Worm (Caenorhabditis elegans): ENCODE results near the gene nspc-17.

nspc-17 gene

DNA sequence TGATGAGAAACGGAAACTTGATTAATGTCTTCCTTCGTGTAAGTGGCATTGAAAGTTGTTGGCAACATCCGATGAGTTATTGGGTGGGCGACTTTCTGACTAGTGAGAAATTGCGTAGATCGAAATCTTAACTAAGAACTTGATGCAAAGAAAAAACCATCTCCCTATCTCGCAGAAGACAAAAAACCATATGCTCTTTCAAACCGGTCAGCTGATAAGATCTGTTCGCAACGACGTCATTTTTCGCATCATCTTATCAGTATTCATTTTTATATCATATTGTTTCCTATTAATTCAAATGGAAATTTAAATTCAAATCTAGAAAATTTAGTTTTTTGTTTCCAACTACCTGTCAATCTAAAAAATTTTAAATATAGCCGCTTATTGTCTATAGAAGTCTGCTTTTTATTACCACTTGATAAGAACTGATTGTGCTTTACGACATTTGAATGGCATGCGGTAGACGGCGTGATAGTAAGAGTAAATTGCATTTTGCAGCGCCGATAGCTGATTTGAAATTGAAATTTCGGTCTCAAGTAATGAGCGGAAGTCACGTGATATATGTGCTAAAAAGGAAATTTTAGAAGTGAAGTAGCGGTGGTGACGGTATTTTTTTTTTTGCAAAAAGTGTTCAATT is 24.4 kb downstream of the nspc-17 start:
- peak; percentile 89 for TF ChIP-seq ztf-22 (GFP tag; optimal IDR thresholded peaks at IDR 0.05)
- TF ChIP-seq tlf-1 (GFP tag; optimal IDR thresholded peaks at IDR 0.05) = peak; percentile 72
- peak; percentile 69 for TF ChIP-seq lin-40 (tag; optimal IDR thresholded peaks at IDR 0.05)
- TF ChIP-seq atf-7 (tag; optimal IDR thresholded peaks at IDR 0.05) = peak; percentile 92
- peak; percentile 46 for TF ChIP-seq tbp1 (GFP tag; optimal IDR thresholded peaks at IDR 0.05)
- no peak for TF ChIP-seq F57A8.1 (GFP tag; optimal IDR thresholded peaks at IDR 0.05)
- TF ChIP-seq nhr-90 (tag; optimal IDR thresholded peaks at IDR 0.05) = peak; percentile 40
- TF ChIP-seq F57C9.4 (tag; optimal IDR thresholded peaks at IDR 0.05) = no peak
- no peak for TF ChIP-seq dpl-1 (GFP tag; optimal IDR thresholded peaks at IDR 0.05)
- TF ChIP-seq snpc-4 (GFP tag; optimal IDR thresholded peaks at IDR 0.05) = no peak
- TF ChIP-seq snpc-4 (tag; optimal IDR thresholded peaks at IDR 0.05) = peak in 3 of 4 experiments; percentile 0 to 42 (median 28)
- TF ChIP-seq ztf-28 (GFP tag; IDR thresholded peaks at IDR 0.05) = no peak
- peak; percentile 24 for TF ChIP-seq F22D6.2 (tag; optimal IDR thresholded peaks at IDR 0.05)
- TF ChIP-seq madf-6 (GFP tag; IDR thresholded peaks at IDR 0.05) = no peak
- TF ChIP-seq let-607 (tag; optimal IDR thresholded peaks at IDR 0.05) = peak in 1 of 2 experiments; percentile 88
- TF ChIP-seq snpc-3.4 (tag; optimal IDR thresholded peaks at IDR 0.05) = no peak
- TF ChIP-seq pha-4 (tag; optimal IDR thresholded peaks at IDR 0.05) = peak; percentile 43
- TF ChIP-seq nhr-80 (tag; optimal IDR thresholded peaks at IDR 0.05) = peak; percentile 97
- TF ChIP-seq mes-4 (tag; optimal IDR thresholded peaks at IDR 0.05) = no peak
- TF ChIP-seq Y67H2A.10 (GFP tag; conservative IDR thresholded peaks at IDR 0.05) = no peak
- peak; percentile 51; the same call in 1 of the 2 replicates for TF ChIP-seq B0336.3 (GFP tag; IDR thresholded peaks at IDR 0.05)
- TF ChIP-seq gei-17 (GFP tag; optimal IDR thresholded peaks at IDR 0.05) = peak; percentile 19
- TF ChIP-seq dox-1 (GFP tag; IDR thresholded peaks at IDR 0.05) = no peak
- TF ChIP-seq ceh-58 (GFP tag; IDR thresholded peaks at IDR 0.05) = no peak
- TF ChIP-seq ztf-18 (tag; optimal IDR thresholded peaks at IDR 0.05) = no peak
- TF ChIP-seq chd-7 (tag; optimal IDR thresholded peaks at IDR 0.05) = peak; percentile 69
- TF ChIP-seq cebp-1 (GFP tag; IDR thresholded peaks at IDR 0.05) = no peak
- TF ChIP-seq cebp-1 (tag; optimal IDR thresholded peaks at IDR 0.05) = peak; percentile 50
- no peak for TF ChIP-seq attf-5 (GFP tag; optimal IDR thresholded peaks at IDR 0.05)
- TF ChIP-seq nfya-1 (tag; optimal IDR thresholded peaks at IDR 0.05; ENCODE audit: borderline replicate concordance, insufficient read depth) = no peak

DNA sequence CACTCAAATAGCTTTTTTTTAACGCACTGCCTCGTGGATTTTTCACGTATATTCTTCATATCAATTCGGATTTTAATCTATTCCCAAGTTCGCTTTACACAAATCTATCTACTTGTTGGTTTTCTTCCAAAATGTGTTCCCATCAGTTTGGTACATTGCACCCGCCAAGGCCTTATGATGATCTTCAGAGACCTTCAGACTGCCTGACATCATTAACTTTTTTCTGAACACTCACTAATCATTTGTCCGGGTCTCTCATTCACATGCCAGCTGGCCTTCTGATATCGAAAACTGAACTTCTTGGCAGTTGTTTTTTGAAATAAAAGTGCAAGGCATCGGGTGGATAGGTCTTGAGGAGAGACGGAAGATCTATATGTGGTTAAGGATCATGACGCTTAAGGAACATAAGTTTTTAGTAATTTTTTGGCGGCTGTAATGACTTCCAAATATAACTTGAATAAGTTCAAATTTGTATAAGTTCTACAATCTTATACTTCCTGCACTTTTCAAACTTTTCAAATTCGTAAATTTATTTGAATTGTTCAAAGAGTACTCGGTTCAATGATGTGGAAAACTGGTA is 25.1 kb downstream of the nspc-17 start:
- TF ChIP-seq ztf-18 (tag; optimal IDR thresholded peaks at IDR 0.05) (no peak), unc-62 (GFP tag; optimal IDR thresholded peaks at IDR 0.05) (peak; percentile 17)

DNA sequence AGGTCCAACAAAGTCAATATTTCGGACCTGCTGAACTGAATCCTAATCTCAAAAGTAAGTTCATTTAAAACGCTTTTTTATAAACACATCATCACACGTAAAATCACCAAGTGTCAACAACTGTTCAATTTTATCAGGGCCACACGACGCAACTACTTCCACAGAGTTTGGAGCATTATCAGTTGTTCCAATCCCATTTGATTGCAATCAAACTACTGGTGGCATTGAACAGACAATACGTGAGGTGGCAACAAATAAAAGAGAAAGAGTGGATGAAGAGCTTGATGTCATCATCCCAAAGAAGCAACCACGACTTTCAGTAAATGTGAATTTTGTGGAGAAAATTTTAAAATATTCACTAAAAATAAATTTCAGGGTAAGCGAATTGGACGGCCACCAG is 28.4 kb downstream of the nspc-17 start:
- no peak for TF ChIP-seq ceh-27 (GFP tag; optimal IDR thresholded peaks at IDR 0.05)
- peak; percentile 3 for TF ChIP-seq nhr-80 (tag; optimal IDR thresholded peaks at IDR 0.05)

DNA sequence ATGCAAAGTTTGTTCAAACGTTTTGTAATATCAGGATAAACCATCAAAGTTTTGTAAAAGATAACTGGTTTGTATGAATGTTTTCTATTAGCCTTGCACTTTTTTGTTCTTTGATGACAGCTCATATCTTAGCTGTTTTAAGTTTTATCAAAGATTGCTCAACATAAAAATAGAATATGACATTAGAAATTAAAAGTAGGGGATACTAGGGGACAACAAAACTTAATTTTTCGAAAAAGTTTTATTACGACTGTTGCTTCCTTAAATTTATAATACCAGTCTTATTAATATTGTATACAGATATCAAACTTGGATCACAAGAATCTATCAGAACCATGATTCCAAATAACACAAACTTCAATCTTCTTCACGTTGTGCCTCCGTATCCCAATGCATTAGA is 29.2 kb downstream of the nspc-17 start, which contains the start of gene ztf-14:
ztf-14 (plus strand) TSS at position 301 of the 400 bp plus-strand sequence.
- no peak for TF ChIP-seq F22D6.2 (tag; optimal IDR thresholded peaks at IDR 0.05)
- no peak for TF ChIP-seq pbrm-1 (GFP tag; IDR thresholded peaks at IDR 0.05)
- no peak for TF ChIP-seq snpc-1.3 (tag; optimal IDR thresholded peaks at IDR 0.05; ENCODE audit: insufficient read depth)
- no peak for TF ChIP-seq lin-40 (tag; optimal IDR thresholded peaks at IDR 0.05)
- TF ChIP-seq ztf-6 (GFP tag; IDR thresholded peaks at IDR 0.05) = no peak
- no peak for TF ChIP-seq sea-2 (GFP tag; IDR thresholded peaks at IDR 0.05)
- TF ChIP-seq sdz-38 (tag; optimal IDR thresholded peaks at IDR 0.05) = no peak
- no peak for TF ChIP-seq ceh-100 (GFP tag; IDR thresholded peaks at IDR 0.05)
- TF ChIP-seq nhr-179 (tag; optimal IDR thresholded peaks at IDR 0.05) = no peak
- TF ChIP-seq egrh-3 (GFP tag; IDR thresholded peaks at IDR 0.05) = no peak
- no peak for TF ChIP-seq let-526 (GFP tag; IDR thresholded peaks at IDR 0.05)
- no peak for TF ChIP-seq lsl-1 (GFP tag; optimal IDR thresholded peaks at IDR 0.05)
- no peak for TF ChIP-seq F23B12.7 (tag; optimal IDR thresholded peaks at IDR 0.05; ENCODE audit: insufficient read depth)
- no peak for TF ChIP-seq F49E8.2 (tag; optimal IDR thresholded peaks at IDR 0.05; ENCODE audit: insufficient read depth)

Measured in whole organism, young adult.